Fruit fly (Drosophila melanogaster) whole organism, wandering third instar larva: ENCODE data around the gene hb.

Source experiments
- Abd-B ChIP-seq: fragments of >200 bp; optimal IDR thresholded peaks from 2 replicates; lab custom pipeline; 2017; ENCODE audit warnings: missing biosample characterization, missing genetic modification characterization
- CG32264 ChIP-seq: fragments of 200-800 bp; sonication (Bioruptor generic); optimal IDR thresholded peaks from 2 replicates; lab custom pipeline; 2016; ENCODE audit warnings: missing biosample characterization, missing genetic modification characterization
- CG9705 ChIP-seq: fragments of 200-800 bp; sonication (Bioruptor generic); optimal IDR thresholded peaks from 2 replicates; lab custom pipeline; 2018; ENCODE audit warnings: missing biosample characterization, mild to moderate bottlenecking, missing genetic modification characterization
- CrebA ChIP-seq: fragments of 200-800 bp; sonication (Bioruptor generic); optimal IDR thresholded peaks from 2 replicates; lab custom pipeline; 2016; ENCODE audit warnings: missing biosample characterization, mild to moderate bottlenecking, missing genetic modification characterization, borderline replicate concordance
- Dfd ChIP-seq: fragments of >200 bp; optimal IDR thresholded peaks from 2 replicates; lab custom pipeline; 2017; ENCODE audit warnings: missing biosample characterization, missing genetic modification characterization
- Dif ChIP-seq: fragments of 200-275, 200-300 bp; sonication (Bioruptor generic); optimal IDR thresholded peaks from 2 replicates; lab custom pipeline; 2018; ENCODE audit warnings: missing biosample characterization, missing genetic modification characterization; ENCODE audit not compliant: partially characterized antibody
- GATAd ChIP-seq: sonication (Bioruptor generic); optimal IDR thresholded peaks from 2 replicates; lab custom pipeline; 2016; ENCODE audit warnings: missing biosample characterization, missing genetic modification characterization
- HLH106 ChIP-seq: fragments of 200-800 bp; optimal IDR thresholded peaks from 3 replicates; lab custom pipeline; 2019; ENCODE audit warnings: missing biosample characterization, mild to moderate bottlenecking, missing genetic modification characterization, moderate library complexity
- Hnf4 ChIP-seq: fragments of 200-800 bp; sonication (Bioruptor generic); optimal IDR thresholded peaks from 2 replicates; lab custom pipeline; 2016; ENCODE audit warnings: missing biosample characterization, mild to moderate bottlenecking, missing genetic modification characterization
- Hr78 ChIP-seq: fragments of >200 bp; optimal IDR thresholded peaks from 2 replicates; lab custom pipeline; 2017; ENCODE audit warnings: missing biosample characterization, missing genetic modification characterization
- Hr83 ChIP-seq: fragments of 200-300 bp; sonication (Bioruptor generic); optimal IDR thresholded peaks from 2 replicates; lab custom pipeline; 2016; ENCODE audit warnings: missing biosample characterization, mild to moderate bottlenecking, missing genetic modification characterization, moderate library complexity; ENCODE audit not compliant: poor library complexity, severe bottlenecking
- Jra ChIP-seq: sonication (Bioruptor generic); optimal IDR thresholded peaks from 2 replicates; lab custom pipeline; 2016; ENCODE audit warnings: missing biosample characterization, missing genetic modification characterization
- Mio ChIP-seq: sonication (Bioruptor generic); optimal IDR thresholded peaks from 2 replicates; lab custom pipeline; 2016; ENCODE audit warnings: missing biosample characterization, missing genetic modification characterization
- Myc ChIP-seq: fragments of >200 bp; optimal IDR thresholded peaks from 2 replicates; lab custom pipeline; 2017
- N ChIP-seq: fragments of >200 bp; optimal IDR thresholded peaks from 2 replicates; lab custom pipeline; 2018; ENCODE audit warnings: missing biosample characterization, missing external identifiers, missing genetic modification characterization
- OdsH ChIP-seq: fragments of 200-800 bp; sonication (Bioruptor generic); optimal IDR thresholded peaks from 2 replicates; lab custom pipeline; 2016; ENCODE audit warnings: missing biosample characterization, mild to moderate bottlenecking, missing genetic modification characterization
- Rel ChIP-seq, 2 experiments: fragments of 200-800 bp; sonication (Bioruptor generic) in 1 of 2; optimal IDR thresholded peaks; 2 replicates in 1 of 2; 3 replicates in 1 of 2; lab custom pipeline; 2016 to 2019; ENCODE audit warnings: mild to moderate bottlenecking in 2 of 2, missing biosample characterization in 2 of 2, missing genetic modification characterization in 2 of 2, moderate library complexity in 1 of 2
- Sp1 ChIP-seq: fragments of 200-800 bp; sonication (Bioruptor generic); optimal IDR thresholded peaks from 3 replicates; lab custom pipeline; 2019; ENCODE audit warnings: missing biosample characterization, mild to moderate bottlenecking, missing genetic modification characterization, moderate library complexity
- br ChIP-seq: fragments of 200-800 bp; sonication (Bioruptor generic); optimal IDR thresholded peaks from 2 replicates; lab custom pipeline; 2016; ENCODE audit warnings: missing biosample characterization, missing genetic modification characterization
- brk ChIP-seq: fragments of 200-800 bp; sonication (Bioruptor generic); optimal IDR thresholded peaks from 2 replicates; lab custom pipeline; 2016; ENCODE audit warnings: missing biosample characterization, mild to moderate bottlenecking, missing genetic modification characterization
- dl ChIP-seq, 2 experiments: fragments of 175-275, 200-275 bp in 1 of 2; fragments of 200-275 bp in 1 of 2; sonication (Bioruptor generic); optimal IDR thresholded peaks; lab custom pipeline; 2018; ENCODE audit warnings: mild to moderate bottlenecking in 2 of 2, missing biosample characterization in 2 of 2, missing genetic modification characterization in 2 of 2, moderate library complexity in 2 of 2; ENCODE audit not compliant: partially characterized antibody in 2 of 2, insufficient read depth in 1 of 2
- dmrt93B ChIP-seq: fragments of 200-800 bp; sonication (Bioruptor generic); optimal IDR thresholded peaks from 2 replicates; lab custom pipeline; 2018; ENCODE audit warnings: missing biosample characterization, mild to moderate bottlenecking, missing genetic modification characterization
- dsf ChIP-seq: sonication (Bioruptor generic); optimal IDR thresholded peaks from 2 replicates; lab custom pipeline; 2016; ENCODE audit warnings: missing biosample characterization, missing genetic modification characterization, borderline replicate concordance
- ey ChIP-seq: fragments of 200-800 bp; sonication (Bioruptor generic); optimal IDR thresholded peaks from 2 replicates; lab custom pipeline; 2016; ENCODE audit warnings: missing biosample characterization, missing genetic modification characterization
- foxo ChIP-seq, 2 experiments: fragments of 200-800 bp; sonication (Bioruptor generic); optimal IDR thresholded peaks; 2 replicates in 1 of 2; 3 replicates in 1 of 2; lab custom pipeline; 2016 to 2017; ENCODE audit warnings: missing biosample characterization in 2 of 2, missing genetic modification characterization in 2 of 2
- fru ChIP-seq: fragments of 200-800 bp; sonication (Bioruptor generic); optimal IDR thresholded peaks from 3 replicates; lab custom pipeline; 2016; ENCODE audit warnings: missing biosample characterization, mild to moderate bottlenecking, missing genetic modification characterization
- h ChIP-seq: fragments of 200-800 bp; sonication (Bioruptor generic); optimal IDR thresholded peaks from 3 replicates; lab custom pipeline; 2016; ENCODE audit warnings: missing biosample characterization, mild to moderate bottlenecking, missing genetic modification characterization
- jim ChIP-seq: fragments of 175-275, 200-325 bp; sonication (Bioruptor generic); optimal IDR thresholded peaks from 2 replicates; lab custom pipeline; 2016; ENCODE audit warnings: missing biosample characterization, mild to moderate bottlenecking, missing genetic modification characterization
- lola ChIP-seq: fragments of >200 bp; optimal IDR thresholded peaks from 2 replicates; lab custom pipeline; 2017; ENCODE audit warnings: missing biosample characterization, missing genetic modification characterization
- pan ChIP-seq: fragments of >200 bp; optimal IDR thresholded peaks from 2 replicates; lab custom pipeline; 2017
- psq ChIP-seq: fragments of 200-800 bp; sonication (Bioruptor generic); optimal IDR thresholded peaks from 3 replicates; lab custom pipeline; 2017; ENCODE audit warnings: missing biosample characterization, mild to moderate bottlenecking, missing genetic modification characterization, moderate library complexity
- rgr ChIP-seq: fragments of 200-800 bp; sonication (Bioruptor generic); optimal IDR thresholded peaks from 3 replicates; lab custom pipeline; 2016; ENCODE audit warnings: missing biosample characterization, mild to moderate bottlenecking, missing genetic modification characterization
- sage ChIP-seq: fragments of 200-800 bp; sonication (Bioruptor generic); optimal IDR thresholded peaks from 2 replicates; lab custom pipeline; 2016; ENCODE audit warnings: missing biosample characterization, mild to moderate bottlenecking, missing genetic modification characterization
- sv ChIP-seq: fragments of 200-800 bp; sonication (Bioruptor generic); optimal IDR thresholded peaks from 3 replicates; lab custom pipeline; 2016; ENCODE audit warnings: missing biosample characterization, missing genetic modification characterization
- tai ChIP-seq: sonication (Bioruptor generic); optimal IDR thresholded peaks from 2 replicates; lab custom pipeline; 2016; ENCODE audit warnings: missing biosample characterization, missing genetic modification characterization
- usp ChIP-seq: fragments of >200 bp; optimal IDR thresholded peaks from 2 replicates; lab custom pipeline; 2017; ENCODE audit warnings: missing biosample characterization, missing genetic modification characterization
- woc ChIP-seq: sonication (Bioruptor generic); optimal IDR thresholded peaks from 2 replicates; lab custom pipeline; 2016; ENCODE audit warnings: missing biosample characterization, mild to moderate bottlenecking, missing genetic modification characterization

Gene hb

DNA sequence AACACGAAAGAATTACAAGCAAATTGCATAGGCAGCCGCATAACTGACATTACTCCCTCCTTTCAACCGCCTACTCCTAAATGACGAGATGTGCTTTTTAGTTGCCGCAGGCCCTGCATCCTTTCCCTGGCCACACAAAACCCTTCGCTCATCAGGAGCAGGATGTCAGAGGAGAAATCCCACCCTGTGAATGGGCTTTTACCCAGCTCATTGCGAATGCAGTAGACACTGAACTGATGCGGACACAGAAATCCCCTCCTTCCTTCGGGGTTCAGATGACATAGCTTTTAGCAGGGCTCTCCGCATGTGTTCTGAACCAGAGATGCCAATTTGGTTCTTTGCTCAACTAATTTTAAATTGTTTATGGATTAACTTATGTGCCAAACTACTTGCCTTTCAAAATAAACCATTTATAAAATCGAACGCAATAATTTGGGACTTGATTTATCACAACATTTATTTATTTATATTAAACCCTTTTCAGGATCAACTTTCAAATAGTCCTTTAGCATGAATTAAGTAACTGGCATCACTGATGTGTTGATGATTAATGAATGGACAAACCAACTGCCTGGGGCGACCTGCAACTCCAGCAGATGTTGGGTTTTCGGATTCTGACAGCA lies 41.6 kb upstream of the hb start:
- TF ChIP-seq psq (GFP tag; lab: Kevin White, UChicago) (peak; percentile 10), foxo (GFP tag; optimal IDR thresholded peaks at IDR 0.05; lab: Kevin White, UChicago) (peak in 1 of 2 experiments; percentile 35), usp (GFP tag; lab: Kevin White, UChicago) (no peak), ey (GFP tag; lab: Kevin White, UChicago) (peak; percentile 1), sv (GFP tag; lab: Kevin White, UChicago) (no peak), br (GFP tag; lab: Kevin White, UChicago) (no peak), OdsH (peak; percentile 25), Jra (GFP tag; lab: Kevin White, UChicago) (no peak), fru (GFP tag; lab: Kevin White, UChicago) (peak; percentile 65), h (GFP tag; lab: Kevin White, UChicago) (peak; percentile 45), jim (GFP tag; lab: Kevin White, UChicago) (no peak), HLH106 (tag; lab: Kevin White, UChicago) (peak; percentile 20), CG32264 (GFP tag; lab: Kevin White, UChicago) (no peak), dl (GFP tag; optimal IDR thresholded peaks at IDR 0.05; lab: Kevin White, UChicago; ENCODE audit: insufficient read depth in 1 of 2, partially characterized antibody in 2 of 2) (no peak), dmrt93B (GFP tag; lab: Kevin White, UChicago) (no peak), rgr (GFP tag; lab: Kevin White, UChicago) (peak; percentile 42), Sp1 (GFP tag; lab: Kevin White, UChicago) (peak; percentile 40), CG9705 (GFP tag; lab: Kevin White, UChicago) (no peak), brk (GFP tag; lab: Kevin White, UChicago) (no peak), Mio (GFP tag; lab: Kevin White, UChicago) (no peak), Hnf4 (GFP tag; lab: Kevin White, UChicago) (no peak), Dfd (GFP tag; lab: Kevin White, UChicago) (no peak), woc (GFP tag; lab: Kevin White, UChicago) (peak; percentile 36)
- TF ChIP-seq, all 38 proteins: peak for 10

DNA sequence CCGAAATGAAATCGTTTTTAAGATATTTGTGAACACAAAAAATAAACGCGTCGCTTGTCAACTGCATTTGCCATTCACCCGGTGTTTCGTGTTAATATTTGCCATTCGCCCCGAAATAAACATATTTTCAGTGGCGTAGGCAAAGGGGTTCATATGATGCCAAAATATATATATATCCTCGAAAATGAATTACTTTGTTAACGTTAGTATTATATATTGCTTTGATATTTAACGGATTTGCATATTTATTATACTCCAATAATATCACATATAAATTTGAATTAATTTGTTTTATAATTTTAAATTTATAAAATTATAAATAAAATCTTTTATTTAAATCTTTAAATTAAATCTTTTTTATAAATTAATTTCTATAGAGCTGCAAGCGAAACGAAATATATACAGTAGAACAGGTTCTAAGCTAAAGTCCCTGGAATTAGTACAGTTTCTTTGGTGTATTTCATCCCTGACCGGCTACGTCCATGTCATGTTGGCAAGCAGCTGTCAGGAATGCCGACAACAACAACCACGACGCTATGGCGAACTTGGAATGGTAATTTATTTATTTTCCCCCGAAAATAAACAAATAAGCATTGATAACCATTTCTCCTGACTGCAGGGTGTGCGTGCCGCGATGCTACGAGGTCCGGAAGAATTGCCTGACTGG lies 34.1 kb upstream of the hb start, which contains the start of the genes M1BP and CG8202:
M1BP (minus strand) TSS at position 102 of the 667 bp plus-strand sequence.
CG8202 (plus strand) TSS at position 495 of the 667 bp plus-strand sequence.
- TF ChIP-seq HLH106 (tag; lab: Kevin White, UChicago) (peak; percentile 91), br (GFP tag; lab: Kevin White, UChicago) (peak; percentile 64), OdsH (peak; percentile 83), psq (GFP tag; lab: Kevin White, UChicago) (peak; percentile 88), Abd-B (GFP tag; lab: Kevin White, UChicago) (no peak), brk (GFP tag; lab: Kevin White, UChicago) (no peak), fru (GFP tag; lab: Kevin White, UChicago) (peak; percentile 75), usp (GFP tag; lab: Kevin White, UChicago) (no peak), dmrt93B (GFP tag; lab: Kevin White, UChicago) (peak; percentile 87), CG9705 (GFP tag; lab: Kevin White, UChicago) (peak; percentile 78), foxo (GFP tag; optimal IDR thresholded peaks at IDR 0.05; lab: Kevin White, UChicago) (peak in 1 of 2 experiments; percentile 89), Hnf4 (GFP tag; lab: Kevin White, UChicago) (peak; percentile 70), rgr (GFP tag; lab: Kevin White, UChicago) (peak; percentile 86), lola (GFP tag; lab: Kevin White, UChicago) (no peak), Mio (GFP tag; lab: Kevin White, UChicago) (peak; percentile 44), dsf (GFP tag; lab: Kevin White, UChicago) (peak; percentile 35), jim (GFP tag; lab: Kevin White, UChicago) (peak; percentile 32), sv (GFP tag; lab: Kevin White, UChicago) (peak; percentile 44), Myc (lab: Kevin White, UChicago) (peak; percentile 42), Dif (GFP tag; lab: Kevin White, UChicago) (no peak), h (GFP tag; lab: Kevin White, UChicago) (peak; percentile 74), Hr83 (GFP tag; lab: Kevin White, UChicago) (peak; percentile 58), CrebA (GFP tag; lab: Kevin White, UChicago) (no peak), Hr78 (no peak), woc (GFP tag; lab: Kevin White, UChicago) (peak; percentile 63), dl (GFP tag; optimal IDR thresholded peaks at IDR 0.05; lab: Kevin White, UChicago; ENCODE audit: insufficient read depth in 1 of 2, partially characterized antibody in 2 of 2) (no peak), Sp1 (GFP tag; lab: Kevin White, UChicago) (peak; percentile 92), tai (GFP tag; lab: Kevin White, UChicago) (no peak), GATAd (no peak), Rel (GFP tag; optimal IDR thresholded peaks at IDR 0.05; lab: Kevin White, UChicago) (no peak), Rel (tag; optimal IDR thresholded peaks at IDR 0.05; lab: Kevin White, UChicago) (peak; percentile 65), ey (GFP tag; lab: Kevin White, UChicago) (peak; percentile 59), N (GFP tag; lab: Kevin White, UChicago) (no peak), sage (GFP tag; lab: Kevin White, UChicago) (peak; percentile 41), pan (no peak), Jra (GFP tag; lab: Kevin White, UChicago) (peak; percentile 44)
